Fruit fly (Drosophila melanogaster): ENCODE measurements around the gene CG2983.

CG2983 gene

dm6 chr2L:2884683-2885502 lies 37.5 kb downstream of the CG2983 start (continued):
- TF ChIP-seq CG2129 (GFP tag; IDR thresholded peaks at IDR 0.05; ENCODE audit: partially characterized antibody) (no peak), pzg (GFP tag; optimal IDR thresholded peaks at IDR 0.05) (peak; percentile 92), Atf-2 (GFP tag; optimal IDR thresholded peaks at IDR 0.05) (no peak), CG1792 (GFP tag; optimal IDR thresholded peaks at IDR 0.05) (no peak), Ravus (GFP tag; IDR thresholded peaks at IDR 0.05) (no peak), D (optimal IDR thresholded peaks at IDR 0.05) (no peak), D (GFP tag; optimal IDR thresholded peaks at IDR 0.05) (no peak), CG16779 (GFP tag; IDR thresholded peaks at IDR 0.05) (no peak; the same call in 1 of the 2 replicates), CG3847 (GFP tag; IDR thresholded peaks at IDR 0.05) (peak; percentile 70), CG10431 (GFP tag; optimal IDR thresholded peaks at IDR 0.05) (no peak), pum (GFP tag; optimal IDR thresholded peaks at IDR 0.05) (no peak), dmrt11E (tag; optimal IDR thresholded peaks at IDR 0.05) (no peak), Gsc (GFP tag; IDR thresholded peaks at IDR 0.05) (no peak), gce (GFP tag; IDR thresholded peaks at IDR 0.05) (0 out of 3 replicates have a peak, but pooled peaks have one; percentile 18), bab2 (GFP tag; optimal IDR thresholded peaks at IDR 0.05) (no peak), bbx (GFP tag; IDR thresholded peaks at IDR 0.05; ENCODE audit: partially characterized antibody) (peak; percentile 70; the same call in 1 of the 2 replicates), CG13424 (tag; optimal IDR thresholded peaks at IDR 0.05) (peak; percentile 52), CG12155 (GFP tag; optimal IDR thresholded peaks at IDR 0.05) (no peak), ind (GFP tag; optimal IDR thresholded peaks at IDR 0.05) (no peak), Hsf (GFP tag; optimal IDR thresholded peaks at IDR 0.05) (no peak), lmd (GFP tag; IDR thresholded peaks at IDR 0.05) (peak; percentile 36; the same call in 1 of the 2 replicates), fd96Cb (tag; optimal IDR thresholded peaks at IDR 0.05) (no peak), CG4820 (GFP tag; optimal IDR thresholded peaks at IDR 0.05) (no peak), HmgZ (tag; optimal IDR thresholded peaks at IDR 0.05) (peak; percentile 69), CrebB (tag; optimal IDR thresholded peaks at IDR 0.05) (peak; percentile 65), B-H2 (GFP tag; optimal IDR thresholded peaks at IDR 0.05) (peak; percentile 87), CG10462 (GFP tag; optimal IDR thresholded peaks at IDR 0.05) (no peak), Mrtf (GFP tag; IDR thresholded peaks at IDR 0.05) (peak; percentile 53; the same call in 1 of the 3 replicates), BtbVII (GFP tag; optimal IDR thresholded peaks at IDR 0.05) (no peak), CG9797 (GFP tag; optimal IDR thresholded peaks at IDR 0.05) (peak; percentile 95), CG3995 (GFP tag; optimal IDR thresholded peaks at IDR 0.05) (peak; percentile 86), Dll (GFP tag; IDR thresholded peaks at IDR 0.05; ENCODE audit: partially characterized antibody) (0 out of 4 replicates have a peak, but pooled peaks have one; percentile 31), Oaz (GFP tag; IDR thresholded peaks at IDR 0.05) (0 out of 2 replicates have a peak, but pooled peaks have one; percentile 30), ac (GFP tag; optimal IDR thresholded peaks at IDR 0.05) (peak; percentile 81), HmgD (GFP tag; optimal IDR thresholded peaks at IDR 0.05) (no peak), Xrp1 (GFP tag; IDR thresholded peaks at IDR 0.05) (peak; percentile 41; the same call in 1 of the 2 replicates), Hmr (GFP tag; optimal IDR thresholded peaks at IDR 0.05) (peak; percentile 58), tna (GFP tag; IDR thresholded peaks at IDR 0.05; ENCODE audit: partially characterized antibody) (peak; percentile 57; the same call in 1 of the 2 replicates), Dref (GFP tag; IDR thresholded peaks at IDR 0.05) (peak; percentile 56), CG14441 (GFP tag; IDR thresholded peaks at IDR 0.05) (peak; percentile 69), C15 (GFP tag; IDR thresholded peaks at IDR 0.05) (no peak), unc-4 (GFP tag; IDR thresholded peaks at IDR 0.05; ENCODE audit: partially characterized antibody) (peak; percentile 16; the same call in 1 of the 2 replicates), twi (tag; optimal IDR thresholded peaks at IDR 0.05) (peak; percentile 22), mam (GFP tag; optimal IDR thresholded peaks at IDR 0.05) (peak; percentile 30), ab (GFP tag; optimal IDR thresholded peaks at IDR 0.05) (no peak), Dek (tag; optimal IDR thresholded peaks at IDR 0.05) (peak; percentile 33), CG17359 (tag; optimal IDR thresholded peaks at IDR 0.05) (peak; percentile 14), CG4328 (GFP tag; optimal IDR thresholded peaks at IDR 0.05) (peak; percentile 46), cas (GFP tag; IDR thresholded peaks at IDR 0.05) (0 out of 2 replicates have a peak, but pooled peaks have one; percentile 15)

Measured in whole organism, embryonic.